Worm (Caenorhabditis elegans): ENCODE results near the gene F54E4.3.

The F54E4.3 gene

DNA sequence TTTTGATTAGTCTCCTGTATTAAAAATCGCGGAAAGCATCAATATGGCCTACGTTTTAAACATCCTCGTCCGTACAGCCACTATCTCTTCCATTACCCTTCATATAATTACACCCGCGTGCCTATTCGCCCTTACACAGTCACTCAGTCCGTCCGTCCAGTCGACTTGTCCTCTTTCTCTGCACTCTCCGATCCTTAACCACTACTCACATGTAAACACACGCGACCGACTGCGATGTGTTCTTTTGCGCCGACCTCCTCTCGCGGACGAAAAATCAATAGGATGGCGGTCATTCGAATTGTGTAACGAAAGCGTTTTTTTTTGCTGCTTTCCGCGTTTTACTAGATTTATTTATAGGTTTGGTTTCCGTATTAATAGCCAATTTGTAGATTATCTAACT, 33.5 kb downstream of the F54E4.3 start, which contains the start of gene eor-2:
TSS of gene eor-2 (plus strand) at position 342 of the 400 bp plus-strand sequence.
- TF ChIP-seq tbx-11 (GFP tag; IDR thresholded peaks at IDR 0.05) = no peak
- peak; percentile 3; the same call in 1 of the 2 replicates for TF ChIP-seq flt-1 (GFP tag; IDR thresholded peaks at IDR 0.05)
- peak; percentile 27 for TF ChIP-seq F13C5.2 (tag; optimal IDR thresholded peaks at IDR 0.05)

ce11 chrX:14599245-14599644, 37.0 kb downstream of the F54E4.3 start, which contains the start of gene C44H4.6:
TSS of gene C44H4.6 (minus strand) at chrX:14599345.
- TF ChIP-seq flt-1 (GFP tag; IDR thresholded peaks at IDR 0.05) = no peak
- TF ChIP-seq ceh-36 (tag; optimal IDR thresholded peaks at IDR 0.05) = no peak
- TF ChIP-seq hmg-4 (GFP tag; optimal IDR thresholded peaks at IDR 0.05) = no peak
- TF ChIP-seq F13C5.2 (tag; optimal IDR thresholded peaks at IDR 0.05) = no peak
- no peak for TF ChIP-seq ama-1 (optimal IDR thresholded peaks at IDR 0.05)
- TF ChIP-seq ceh-13 (GFP tag; optimal IDR thresholded peaks at IDR 0.05) = no peak
- TF ChIP-seq hnd-1 (tag; optimal IDR thresholded peaks at IDR 0.05) = no peak
- TF ChIP-seq scrt-1 (GFP tag; IDR thresholded peaks at IDR 0.05) = no peak
- no peak for TF ChIP-seq hmbx-1 (tag; optimal IDR thresholded peaks at IDR 0.05)

- no peak for TF ChIP-seq ets-7 (tag; optimal IDR thresholded peaks at IDR 0.05)
- TF ChIP-seq aly-1 (tag; optimal IDR thresholded peaks at IDR 0.05) = no peak
- no peak for TF ChIP-seq pes-1 (GFP tag; IDR thresholded peaks at IDR 0.05)
- no peak for TF ChIP-seq hmbx-1 (tag; optimal IDR thresholded peaks at IDR 0.05)
- TF ChIP-seq ama-1 (optimal IDR thresholded peaks at IDR 0.05) = no peak
- no peak for TF ChIP-seq B0310.2 (tag; optimal IDR thresholded peaks at IDR 0.05)
- TF ChIP-seq F13C5.2 (tag; optimal IDR thresholded peaks at IDR 0.05) = no peak
- TF ChIP-seq scrt-1 (GFP tag; IDR thresholded peaks at IDR 0.05) = no peak
- no peak for TF ChIP-seq tbx-11 (GFP tag; IDR thresholded peaks at IDR 0.05)
- TF ChIP-seq tbx-37 (GFP tag; conservative IDR thresholded peaks at IDR 0.05) = no peak
- TF ChIP-seq ceh-13 (GFP tag; optimal IDR thresholded peaks at IDR 0.05) = no peak
- no peak for TF ChIP-seq sea-1 (GFP tag; conservative IDR thresholded peaks at IDR 0.05)
Observed at ce11 chrX:14594825-14595224, 41.4 kb downstream of the F54E4.3 start, which contains the start of gene C44H4.8. TSS of gene C44H4.8 (plus strand) at chrX:14595125.

DNA sequence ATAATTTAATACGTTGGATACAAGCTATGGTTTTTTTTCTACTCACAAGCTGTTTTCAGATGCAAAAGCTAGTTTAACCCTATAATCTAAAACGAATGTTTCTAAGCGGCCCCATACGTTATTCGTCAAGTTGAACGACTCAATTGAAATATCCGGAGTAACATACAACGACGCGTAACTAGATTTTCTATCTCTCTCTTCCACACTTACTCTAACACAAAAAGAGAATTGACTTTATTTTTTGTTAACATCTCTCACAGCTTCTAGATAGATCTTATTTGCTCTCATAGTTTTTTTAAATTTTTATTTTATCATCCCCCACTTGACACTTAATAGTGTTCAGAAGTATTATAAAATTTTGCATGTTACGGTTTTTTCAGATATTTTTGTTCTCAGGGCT, 43.0 kb downstream of the F54E4.3 start:
- TF ChIP-seq ceh-36 (tag; optimal IDR thresholded peaks at IDR 0.05) (no peak), hmbx-1 (tag; optimal IDR thresholded peaks at IDR 0.05) (no peak), ama-1 (optimal IDR thresholded peaks at IDR 0.05) (no peak), aly-1 (tag; optimal IDR thresholded peaks at IDR 0.05) (no peak), ceh-13 (GFP tag; optimal IDR thresholded peaks at IDR 0.05) (no peak), ets-7 (tag; optimal IDR thresholded peaks at IDR 0.05) (no peak), F13C5.2 (tag; optimal IDR thresholded peaks at IDR 0.05) (no peak), pes-1 (GFP tag; IDR thresholded peaks at IDR 0.05) (no peak), hnd-1 (tag; optimal IDR thresholded peaks at IDR 0.05) (no peak), hmg-4 (GFP tag; optimal IDR thresholded peaks at IDR 0.05) (no peak), flt-1 (GFP tag; IDR thresholded peaks at IDR 0.05) (no peak), tra-4 (tag; optimal IDR thresholded peaks at IDR 0.05) (no peak), tbx-11 (GFP tag; IDR thresholded peaks at IDR 0.05) (no peak)

ce11 chrX:14589051-14589736, 47.0 kb downstream of the F54E4.3 start, which contains the start of the genes C44H4.4 and tap-1:
TSS of gene C44H4.4 (minus strand) at chrX:14589101.
TSS of gene tap-1 (plus strand) at chrX:14589624.
- TF ChIP-seq F13C5.2 (tag; optimal IDR thresholded peaks at IDR 0.05) (peak; percentile 42), B0310.2 (tag; optimal IDR thresholded peaks at IDR 0.05) (no peak)

DNA sequence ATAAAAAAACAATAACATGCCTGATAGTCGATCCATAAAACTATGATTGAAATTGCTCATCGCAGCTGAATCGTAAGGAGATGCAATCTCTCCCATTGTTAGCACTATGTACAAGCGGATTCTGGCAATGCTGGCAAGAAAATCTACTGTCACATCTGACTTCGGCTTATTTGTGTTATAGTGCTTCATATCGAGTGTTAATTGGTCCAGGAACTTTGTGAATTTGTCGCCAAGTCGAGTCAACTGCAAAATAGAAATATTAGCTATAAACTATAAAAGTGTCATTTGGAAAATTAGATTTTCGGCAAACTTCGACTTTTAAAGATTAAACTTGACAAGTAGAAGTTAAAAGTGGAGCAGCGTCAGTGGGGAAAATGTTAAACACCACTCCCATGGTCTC, 51.9 kb downstream of the F54E4.3 start:
- TF ChIP-seq tra-4 (tag; optimal IDR thresholded peaks at IDR 0.05) (no peak), sea-1 (GFP tag; conservative IDR thresholded peaks at IDR 0.05) (no peak), tbx-37 (GFP tag; conservative IDR thresholded peaks at IDR 0.05) (no peak), ceh-36 (tag; optimal IDR thresholded peaks at IDR 0.05) (no peak), tbx-11 (GFP tag; IDR thresholded peaks at IDR 0.05) (no peak), hnd-1 (tag; optimal IDR thresholded peaks at IDR 0.05) (no peak), ets-7 (tag; optimal IDR thresholded peaks at IDR 0.05) (no peak), hmg-4 (GFP tag; optimal IDR thresholded peaks at IDR 0.05) (no peak), pes-1 (GFP tag; IDR thresholded peaks at IDR 0.05) (no peak), ama-1 (optimal IDR thresholded peaks at IDR 0.05) (no peak), hmbx-1 (tag; optimal IDR thresholded peaks at IDR 0.05) (no peak), scrt-1 (GFP tag; IDR thresholded peaks at IDR 0.05) (no peak), aly-1 (tag; optimal IDR thresholded peaks at IDR 0.05) (no peak), ceh-13 (GFP tag; optimal IDR thresholded peaks at IDR 0.05) (no peak), B0310.2 (tag; optimal IDR thresholded peaks at IDR 0.05) (no peak), F13C5.2 (tag; optimal IDR thresholded peaks at IDR 0.05) (no peak), flt-1 (GFP tag; IDR thresholded peaks at IDR 0.05) (no peak)

Measured in whole organism, early embryonic.